Worm (Caenorhabditis elegans) whole organism, L2 larva: ENCODE data around the gene nhr-199.

ENCODE experiments used
- R02D3.7 ChIP-seq: fragments of 150-350 bp; optimal IDR thresholded peaks from 2 replicates; lab custom pipeline; 2014; ENCODE audit warnings: missing biosample characterization, missing genetic modification characterization
- Y55F3AM.14 ChIP-seq: fragments of 200-800 bp; sonication (Bioruptor generic); optimal IDR thresholded peaks from 2 replicates; lab custom pipeline; 2018; ENCODE audit warnings: mild to moderate bottlenecking, missing genetic modification characterization, missing compliant biosample characterization
- ZK546.5 ChIP-seq: sonication (generic microtip); optimal IDR thresholded peaks from 2 replicates; lab custom pipeline; 2017; ENCODE audit warnings: missing biosample characterization, missing genetic modification characterization
- alr-1 ChIP-seq: fragments of 150-350 bp; optimal IDR thresholded peaks from 2 replicates; lab custom pipeline; 2014; ENCODE audit warnings: missing biosample characterization, missing genetic modification characterization
- aly-2 ChIP-seq: fragments of 150-350 bp; optimal IDR thresholded peaks from 2 replicates; lab custom pipeline; 2014; ENCODE audit warnings: missing biosample characterization, missing genetic modification characterization
- blmp-1 ChIP-seq: sonication (generic microtip); optimal IDR thresholded peaks from 2 replicates; lab custom pipeline; 2017; ENCODE audit warnings: missing genetic modification characterization, mild to moderate bottlenecking, missing compliant biosample characterization, antibody characterized with exemption, moderate library complexity; ENCODE audit not compliant: insufficient read depth
- ceh-16 ChIP-seq: fragments of 150-350 bp; optimal IDR thresholded peaks from 2 replicates; lab custom pipeline; 2014; ENCODE audit warnings: missing biosample characterization, missing genetic modification characterization
- crh-2 ChIP-seq: sonication (generic microtip); optimal IDR thresholded peaks from 2 replicates; lab custom pipeline; 2017; ENCODE audit warnings: missing biosample characterization, missing genetic modification characterization
- dmd-4 ChIP-seq: sonication (generic microtip); optimal IDR thresholded peaks from 2 replicates; lab custom pipeline; 2017; ENCODE audit warnings: missing biosample characterization, missing genetic modification characterization
- elt-1 ChIP-seq: fragments of 150-350 bp; optimal IDR thresholded peaks from 2 replicates; lab custom pipeline; 2014; ENCODE audit warnings: missing biosample characterization, missing genetic modification characterization
- elt-3 ChIP-seq: sonication (generic microtip); optimal IDR thresholded peaks from 2 replicates; lab custom pipeline; 2017; ENCODE audit warnings: missing biosample characterization, missing genetic modification characterization
- fos-1 ChIP-seq: fragments of 150-350 bp; optimal IDR thresholded peaks from 2 replicates; lab custom pipeline; 2014; ENCODE audit warnings: missing biosample characterization, missing genetic modification characterization
- gmeb-1 ChIP-seq: fragments of 150-350 bp; optimal IDR thresholded peaks from 2 replicates; lab custom pipeline; 2014; ENCODE audit warnings: missing biosample characterization, missing genetic modification characterization
- lin-11 ChIP-seq: fragments of 150-350 bp; sonication (generic microtip); optimal IDR thresholded peaks from 2 replicates; lab custom pipeline; 2014; ENCODE audit warnings: missing biosample characterization, missing genetic modification characterization, inconsistent platforms, mixed read lengths
- lin-39 ChIP-seq: fragments of 150-350 bp; optimal IDR thresholded peaks from 2 replicates; lab custom pipeline; 2014; ENCODE audit warnings: missing biosample characterization, missing genetic modification reagents, missing genetic modification characterization
- mab-5 ChIP-seq: fragments of 150-350 bp; optimal IDR thresholded peaks from 2 replicates; lab custom pipeline; 2014; ENCODE audit warnings: missing biosample characterization, missing genetic modification characterization
- mbf-1 ChIP-seq: sonication (generic microtip); optimal IDR thresholded peaks from 2 replicates; lab custom pipeline; 2017; ENCODE audit warnings: missing biosample characterization, missing genetic modification characterization
- mdl-1 ChIP-seq, 2 experiments: fragments of 150-350 bp in 1 of 2; sonication (generic microtip) in 1 of 2; optimal IDR thresholded peaks; 2 replicates each; lab custom pipeline; 2017; ENCODE audit warnings: missing biosample characterization in 2 of 2, missing genetic modification characterization in 2 of 2
- nhr-10 ChIP-seq: sonication (generic microtip); optimal IDR thresholded peaks from 2 replicates; lab custom pipeline; 2017; ENCODE audit warnings: missing biosample characterization, missing genetic modification characterization
- nhr-11 ChIP-seq: fragments of 150-350 bp; optimal IDR thresholded peaks from 2 replicates; lab custom pipeline; 2014; ENCODE audit warnings: missing biosample characterization, missing genetic modification characterization
- nhr-129 ChIP-seq: fragments of 150-350 bp; optimal IDR thresholded peaks from 2 replicates; lab custom pipeline; 2014; ENCODE audit warnings: missing biosample characterization, missing genetic modification characterization
- nhr-21 ChIP-seq: fragments of 150-350 bp; optimal IDR thresholded peaks from 2 replicates; lab custom pipeline; 2014; ENCODE audit warnings: missing biosample characterization, missing genetic modification characterization
- nhr-237 ChIP-seq: fragments of 150-350 bp; optimal IDR thresholded peaks from 2 replicates; lab custom pipeline; 2014; ENCODE audit warnings: missing biosample characterization, missing genetic modification characterization
- nhr-6 ChIP-seq: fragments of 150-350 bp; optimal IDR thresholded peaks from 2 replicates; lab custom pipeline; 2014; ENCODE audit warnings: missing biosample characterization, missing genetic modification characterization
- nhr-77 ChIP-seq: fragments of 150-350 bp; optimal IDR thresholded peaks from 2 replicates; lab custom pipeline; 2014; ENCODE audit warnings: missing biosample characterization, missing genetic modification characterization
- peb-1 ChIP-seq: fragments of 150-350 bp; optimal IDR thresholded peaks from 2 replicates; lab custom pipeline; 2014; ENCODE audit warnings: missing biosample characterization, missing genetic modification characterization
- skn-1 ChIP-seq: sonication (generic microtip); optimal IDR thresholded peaks from 2 replicates; lab custom pipeline; 2017; ENCODE audit warnings: missing biosample characterization, missing genetic modification characterization
- sma-9 ChIP-seq, 2 experiments: fragments of 150-350 bp in 1 of 2; sonication (generic microtip) in 1 of 2; optimal IDR thresholded peaks; 2 replicates each; lab custom pipeline; 2014 to 2016; ENCODE audit warnings: missing genetic modification characterization in 2 of 2, mild to moderate bottlenecking in 1 of 2, missing biosample characterization in 1 of 2, missing compliant biosample characterization in 1 of 2, missing genetic modification reagents in 1 of 2, moderate library complexity in 1 of 2
- unc-39 ChIP-seq: fragments of 150-350 bp; optimal IDR thresholded peaks from 2 replicates; lab custom pipeline; 2014; ENCODE audit warnings: missing biosample characterization, missing genetic modification characterization
- unc-62 ChIP-seq: fragments of 150-350 bp; optimal IDR thresholded peaks from 2 replicates; lab custom pipeline; 2014; ENCODE audit warnings: missing biosample characterization, missing genetic modification reagents, missing genetic modification characterization
- zag-1 ChIP-seq: fragments of 150-350 bp; optimal IDR thresholded peaks from 2 replicates; lab custom pipeline; 2014; ENCODE audit warnings: missing biosample characterization, missing genetic modification characterization
- ztf-1 ChIP-seq: fragments of 200-800 bp; sonication (Bioruptor generic); conservative IDR thresholded peaks from 2 replicates; pipeline ENCODE4 v1.3.6; 2022; ENCODE audit warnings: missing genetic modification characterization, missing compliant biosample characterization
- ztf-11 ChIP-seq: sonication (generic microtip); optimal IDR thresholded peaks from 2 replicates; lab custom pipeline; 2017; ENCODE audit warnings: missing biosample characterization, missing genetic modification characterization
- ztf-4 ChIP-seq: fragments of 150-350 bp; optimal IDR thresholded peaks from 2 replicates; lab custom pipeline; 2014; ENCODE audit warnings: missing biosample characterization, missing genetic modification characterization

Gene nhr-199

ce11 chrV:15698099-15698498 is 1.6 kb downstream of the nhr-199 start, which contains the start of gene srx-29:
Gene srx-29 (minus strand): TSS chrV:15698199.
- TF ChIP-seq nhr-237 (tag; lab: Kevin White, UChicago) (no peak), zag-1 (tag; lab: Kevin White, UChicago) (no peak), mbf-1 (tag; lab: Kevin White, UChicago) (no peak), R02D3.7 (tag; lab: Kevin White, UChicago) (no peak), elt-1 (tag; lab: Kevin White, UChicago) (no peak), skn-1 (tag; lab: Kevin White, UChicago) (no peak), nhr-77 (tag; lab: Kevin White, UChicago) (no peak), lin-11 (tag; lab: Kevin White, UChicago) (no peak), elt-3 (tag; lab: Kevin White, UChicago) (no peak), dmd-4 (tag; lab: Kevin White, UChicago) (no peak), gmeb-1 (tag; lab: Kevin White, UChicago) (no peak), nhr-10 (tag; lab: Kevin White, UChicago) (no peak), ztf-4 (tag; lab: Kevin White, UChicago) (no peak), crh-2 (tag; lab: Kevin White, UChicago) (no peak), unc-62 (GFP tag; lab: Kevin White, UChicago) (no peak), mab-5 (tag; lab: Kevin White, UChicago) (no peak), unc-39 (tag; lab: Kevin White, UChicago) (no peak), alr-1 (tag; lab: Kevin White, UChicago) (no peak), blmp-1 (tag; lab: Kevin White, UChicago) (no peak), ztf-11 (tag; lab: Kevin White, UChicago) (no peak)

- TF ChIP-seq sma-9 (GFP tag; optimal IDR thresholded peaks at IDR 0.05; lab: Kevin White, UChicago) (no peak), sma-9 (tag; optimal IDR thresholded peaks at IDR 0.05; lab: Kevin White, UChicago) (no peak), nhr-237 (tag; lab: Kevin White, UChicago) (no peak), alr-1 (tag; lab: Kevin White, UChicago) (no peak), unc-39 (tag; lab: Kevin White, UChicago) (no peak), blmp-1 (tag; lab: Kevin White, UChicago) (no peak), ztf-1 (GFP tag; lab: Robert Waterston, UW) (no peak), mdl-1 (tag; optimal IDR thresholded peaks at IDR 0.05; lab: Kevin White, UChicago) (no peak), elt-3 (tag; lab: Kevin White, UChicago) (no peak), nhr-129 (tag; lab: Kevin White, UChicago) (no peak), lin-11 (tag; lab: Kevin White, UChicago) (no peak), lin-39 (tag; lab: Kevin White, UChicago) (no peak)
Measured at ce11 chrV:15693682-15694081, 6.0 kb downstream of the nhr-199 start, which contains the start of gene nhr-198. Gene nhr-198 (plus strand): TSS chrV:15693994.

- TF ChIP-seq peb-1 (tag; lab: Kevin White, UChicago), result no peak
- no peak for TF ChIP-seq lin-11 (tag; lab: Kevin White, UChicago)
- TF ChIP-seq ZK546.5 (tag; lab: Kevin White, UChicago), result no peak
- no peak for TF ChIP-seq nhr-77 (tag; lab: Kevin White, UChicago)
Measured at ce11 chrV:15689952-15690351, 9.7 kb downstream of the nhr-199 start, which contains the start of gene nhr-268. Gene nhr-268 (plus strand): TSS chrV:15690252.

- TF ChIP-seq lin-11 (tag; lab: Kevin White, UChicago) (no peak), unc-39 (tag; lab: Kevin White, UChicago) (no peak), mab-5 (tag; lab: Kevin White, UChicago) (no peak)
- TF ChIP-seq, all 48 proteins: peak for 0
Measured at ce11 chrV:15687660-15688059, 12.0 kb downstream of the nhr-199 start, which contains the start of gene nhr-197. Gene nhr-197 (plus strand): TSS chrV:15687960.

- TF ChIP-seq nhr-21 (tag; lab: Kevin White, UChicago) (no peak), ceh-16 (tag; lab: Kevin White, UChicago) (no peak), nhr-6 (tag; lab: Kevin White, UChicago) (no peak)
- TF ChIP-seq, all 48 proteins: peak for 0
Measured at ce11 chrV:15685599-15685998, 14.1 kb downstream of the nhr-199 start, which contains the start of gene nhr-196. Gene nhr-196 (plus strand): TSS chrV:15685716.

- no peak for TF ChIP-seq peb-1 (tag; lab: Kevin White, UChicago)
- no peak for TF ChIP-seq nhr-237 (tag; lab: Kevin White, UChicago)
- TF ChIP-seq elt-3 (tag; lab: Kevin White, UChicago), result no peak
- TF ChIP-seq alr-1 (tag; lab: Kevin White, UChicago), result no peak
- TF ChIP-seq sma-9 (GFP tag; optimal IDR thresholded peaks at IDR 0.05; lab: Kevin White, UChicago), result no peak
- TF ChIP-seq sma-9 (tag; optimal IDR thresholded peaks at IDR 0.05; lab: Kevin White, UChicago), result no peak
- TF ChIP-seq lin-11 (tag; lab: Kevin White, UChicago), result no peak
- TF ChIP-seq Y55F3AM.14 (GFP tag; lab: Kevin White, UChicago), result no peak
- TF ChIP-seq dmd-4 (tag; lab: Kevin White, UChicago), result no peak
- no peak for TF ChIP-seq aly-2 (tag; lab: Kevin White, UChicago)
- no peak for TF ChIP-seq fos-1 (tag; lab: Kevin White, UChicago)
- TF ChIP-seq ZK546.5 (tag; lab: Kevin White, UChicago), result no peak
- no peak for TF ChIP-seq nhr-11
- no peak for TF ChIP-seq elt-1 (tag; lab: Kevin White, UChicago)
- no peak for TF ChIP-seq nhr-129 (tag; lab: Kevin White, UChicago)
Measured at ce11 chrV:15677222-15677621, 22.5 kb downstream of the nhr-199 start, which contains the start of gene nhr-52. Gene nhr-52 (plus strand): TSS chrV:15677522.
